Fruit fly (Drosophila melanogaster): ENCODE data around the gene CG43844.
A peak's percentile ranks its signal among the peaks of the same experiment; 100 is the strongest.

Gene CG43844

dm6 chr3R:21853618-21854573 is 35.4 kb upstream of the CG43844 start (continued):
- TF ChIP-seq hbn (GFP tag; IDR thresholded peaks at IDR 0.05; ENCODE audit: partially characterized antibody): peak; percentile 28; the same call in 1 of the 2 replicates
- 0 out of 3 replicates have a peak, but pooled peaks have one; percentile 4 for TF ChIP-seq zfh1 (GFP tag; IDR thresholded peaks at IDR 0.05)
- peak; percentile 34; the same call in 1 of the 2 replicates for TF ChIP-seq unc-4 (GFP tag; IDR thresholded peaks at IDR 0.05; ENCODE audit: partially characterized antibody)
- peak; percentile 9 for TF ChIP-seq CG7745 (tag; optimal IDR thresholded peaks at IDR 0.05)
- TF ChIP-seq CG4730 (GFP tag; IDR thresholded peaks at IDR 0.05): no peak
- TF ChIP-seq Drgx (GFP tag; IDR thresholded peaks at IDR 0.05): peak; percentile 40
- peak; percentile 45 for TF ChIP-seq chm (GFP tag; IDR thresholded peaks at IDR 0.05)
- TF ChIP-seq ewg (GFP tag; optimal IDR thresholded peaks at IDR 0.05): peak; percentile 32
- TF ChIP-seq Sry-β (GFP tag; optimal IDR thresholded peaks at IDR 0.05): no peak
- no peak for TF ChIP-seq CG16813 (GFP tag; IDR thresholded peaks at IDR 0.05; ENCODE audit: partially characterized antibody)
- peak; percentile 50 for TF ChIP-seq ATbp (GFP tag; optimal IDR thresholded peaks at IDR 0.05)
- no peak for TF ChIP-seq Tbp (GFP tag; optimal IDR thresholded peaks at IDR 0.05)
- 0 out of 2 replicates have a peak, but pooled peaks have one; percentile 12 for TF ChIP-seq al (GFP tag; IDR thresholded peaks at IDR 0.05)
- TF ChIP-seq abd-A (tag; optimal IDR thresholded peaks at IDR 0.05): peak; percentile 88
- no peak for TF ChIP-seq CG31365 (tag; optimal IDR thresholded peaks at IDR 0.05)
- TF ChIP-seq CHES-1-like (GFP tag; optimal IDR thresholded peaks at IDR 0.05): peak; percentile 47
- no peak for TF ChIP-seq lov (optimal IDR thresholded peaks at IDR 0.05)
- 0 out of 3 replicates have a peak, but pooled peaks have one; percentile 70 for TF ChIP-seq lov (GFP tag; IDR thresholded peaks at IDR 0.05)
- no peak for TF ChIP-seq Sry-δ (GFP tag; optimal IDR thresholded peaks at IDR 0.05)
- no peak for TF ChIP-seq CG12071 (GFP tag; optimal IDR thresholded peaks at IDR 0.05)
- peak; percentile 28 for TF ChIP-seq wdn (GFP tag; IDR thresholded peaks at IDR 0.05)
- TF ChIP-seq btn (GFP tag; optimal IDR thresholded peaks at IDR 0.05): no peak
- peak; percentile 13; the same call in 1 of the 3 replicates for TF ChIP-seq so (GFP tag; IDR thresholded peaks at IDR 0.05)
- peak; percentile 63 for TF ChIP-seq sd (tag; optimal IDR thresholded peaks at IDR 0.05)
- TF ChIP-seq Dp (GFP tag; optimal IDR thresholded peaks at IDR 0.05): peak; percentile 63
- peak; percentile 36; the same call in 1 of the 2 replicates for TF ChIP-seq Scr (GFP tag; IDR thresholded peaks at IDR 0.05; ENCODE audit: partially characterized antibody)
- TF ChIP-seq CG13775 (GFP tag; optimal IDR thresholded peaks at IDR 0.05): peak; percentile 1
- 0 out of 3 replicates have a peak, but pooled peaks have one; percentile 6 for TF ChIP-seq row (GFP tag; IDR thresholded peaks at IDR 0.05)
- TF ChIP-seq CG2889 (GFP tag; IDR thresholded peaks at IDR 0.05): no peak
- TF ChIP-seq ap (GFP tag; IDR thresholded peaks at IDR 0.05): no peak
- peak; percentile 51 for TF ChIP-seq CG10431 (GFP tag; optimal IDR thresholded peaks at IDR 0.05)
- peak; percentile 32; the same call in 1 of the 2 replicates for TF ChIP-seq Xrp1 (GFP tag; IDR thresholded peaks at IDR 0.05)
- peak; percentile 49 for TF ChIP-seq CG13287 (GFP tag; IDR thresholded peaks at IDR 0.05; ENCODE audit: partially characterized antibody)
- no peak for TF ChIP-seq CG14050 (GFP tag; IDR thresholded peaks at IDR 0.05)
- TF ChIP-seq Ptx1 (GFP tag; IDR thresholded peaks at IDR 0.05): 0 out of 2 replicates have a peak, but pooled peaks have one; percentile 17
- peak; percentile 26; the same call in 1 of the 2 replicates for TF ChIP-seq onecut (GFP tag; IDR thresholded peaks at IDR 0.05)
- TF ChIP-seq lmd (GFP tag; IDR thresholded peaks at IDR 0.05): no peak
- 0 out of 3 replicates have a peak, but pooled peaks have one; percentile 10 for TF ChIP-seq Dbx (GFP tag; IDR thresholded peaks at IDR 0.05)
- TF ChIP-seq NC2β (GFP tag; optimal IDR thresholded peaks at IDR 0.05): peak; percentile 14
- peak; percentile 14; the same call in 1 of the 2 replicates for TF ChIP-seq stc (GFP tag; IDR thresholded peaks at IDR 0.05)
- TF ChIP-seq tap (tag; optimal IDR thresholded peaks at IDR 0.05): no peak
- TF ChIP-seq CG9609 (GFP tag; optimal IDR thresholded peaks at IDR 0.05): no peak
- TF ChIP-seq CG11695 (GFP tag; IDR thresholded peaks at IDR 0.05): 0 out of 3 replicates have a peak, but pooled peaks have one; percentile 7
- TF ChIP-seq cg (GFP tag; optimal IDR thresholded peaks at IDR 0.05): peak; percentile 96
- TF ChIP-seq sens (GFP tag): peak; percentile 74
- TF ChIP-seq Sox100B (GFP tag; optimal IDR thresholded peaks at IDR 0.05): peak; percentile 5
- TF ChIP-seq CG12391 (tag; optimal IDR thresholded peaks at IDR 0.05): peak; percentile 12
- no peak for TF ChIP-seq lilli (GFP tag; optimal IDR thresholded peaks at IDR 0.05)

Data from whole organism, embryonic.